Fruit fly (Drosophila melanogaster) whole organism, wandering third instar larva: ENCODE data around the gene CG11694.

Experiments used
- Abd-B ChIP-seq: fragments of >200 bp; optimal IDR thresholded peaks from 2 replicates; lab custom pipeline; 2017; ENCODE audit warnings: missing biosample characterization, missing genetic modification characterization
- CG9705 ChIP-seq: fragments of 200-800 bp; sonication (Bioruptor generic); optimal IDR thresholded peaks from 2 replicates; lab custom pipeline; 2018; ENCODE audit warnings: missing biosample characterization, mild to moderate bottlenecking, missing genetic modification characterization
- Rel ChIP-seq, 2 experiments: fragments of 200-800 bp; sonication (Bioruptor generic) in 1 of 2; optimal IDR thresholded peaks; 2 replicates in 1 of 2; 3 replicates in 1 of 2; lab custom pipeline; 2016 to 2019; ENCODE audit warnings: mild to moderate bottlenecking in 2 of 2, missing biosample characterization in 2 of 2, missing genetic modification characterization in 2 of 2, moderate library complexity in 1 of 2
- lola ChIP-seq: fragments of >200 bp; optimal IDR thresholded peaks from 2 replicates; lab custom pipeline; 2017; ENCODE audit warnings: missing biosample characterization, missing genetic modification characterization
- pan ChIP-seq: fragments of >200 bp; optimal IDR thresholded peaks from 2 replicates; lab custom pipeline; 2017
- psq ChIP-seq: fragments of 200-800 bp; sonication (Bioruptor generic); optimal IDR thresholded peaks from 3 replicates; lab custom pipeline; 2017; ENCODE audit warnings: missing biosample characterization, mild to moderate bottlenecking, missing genetic modification characterization, moderate library complexity

dm6 chr3R:8352961-8353728 lies 41.2 kb upstream of the CG11694 start:
- TF ChIP-seq lola (GFP tag; lab: Kevin White, UChicago): no peak
- TF ChIP-seq psq (GFP tag; lab: Kevin White, UChicago): no peak
- no peak for TF ChIP-seq Rel (GFP tag; optimal IDR thresholded peaks at IDR 0.05; lab: Kevin White, UChicago)
- TF ChIP-seq Rel (tag; optimal IDR thresholded peaks at IDR 0.05; lab: Kevin White, UChicago): peak; percentile 73
- no peak for TF ChIP-seq pan (lab: Kevin White, UChicago)
- no peak for TF ChIP-seq Abd-B (GFP tag; lab: Kevin White, UChicago)
- TF ChIP-seq CG9705 (GFP tag; lab: Kevin White, UChicago): no peak
